Worm (Caenorhabditis elegans): ENCODE data around the gene Y82E9BL.5.

Y82E9BL.5 gene

DNA sequence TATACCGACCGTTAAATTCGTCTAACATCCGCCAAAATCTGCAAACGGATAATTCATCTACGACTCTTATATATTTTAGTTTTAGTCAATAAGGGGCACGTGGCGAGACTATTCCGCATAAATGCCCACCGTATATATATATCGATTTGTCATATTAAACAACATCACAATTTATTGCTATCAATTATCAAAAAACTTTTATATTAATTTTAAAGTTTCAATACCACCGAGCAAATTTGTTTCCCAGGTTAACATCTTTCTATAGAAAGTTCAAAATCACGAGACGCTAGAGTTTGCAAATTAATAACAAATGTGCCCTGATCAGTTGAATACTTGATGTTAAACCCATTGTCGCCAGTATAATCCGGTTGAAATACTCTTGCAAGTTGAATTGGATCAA, at the start of gene Y82E9BL.5:
Y82E9BL.5 (minus strand) TSS at position 101 of the 400 bp plus-strand sequence.
- TF ChIP-seq tbx-11 (GFP tag; IDR thresholded peaks at IDR 0.05) (no peak), F13C5.2 (tag; optimal IDR thresholded peaks at IDR 0.05) (no peak), aly-1 (tag; optimal IDR thresholded peaks at IDR 0.05) (no peak), ceh-36 (tag; optimal IDR thresholded peaks at IDR 0.05) (no peak), flt-1 (GFP tag; IDR thresholded peaks at IDR 0.05) (no peak), ceh-13 (GFP tag; optimal IDR thresholded peaks at IDR 0.05) (no peak), pes-1 (GFP tag; IDR thresholded peaks at IDR 0.05) (no peak), hnd-1 (tag; optimal IDR thresholded peaks at IDR 0.05) (no peak), scrt-1 (GFP tag; IDR thresholded peaks at IDR 0.05) (no peak), hmbx-1 (tag; optimal IDR thresholded peaks at IDR 0.05) (no peak), hmg-4 (GFP tag; optimal IDR thresholded peaks at IDR 0.05) (no peak)

DNA sequence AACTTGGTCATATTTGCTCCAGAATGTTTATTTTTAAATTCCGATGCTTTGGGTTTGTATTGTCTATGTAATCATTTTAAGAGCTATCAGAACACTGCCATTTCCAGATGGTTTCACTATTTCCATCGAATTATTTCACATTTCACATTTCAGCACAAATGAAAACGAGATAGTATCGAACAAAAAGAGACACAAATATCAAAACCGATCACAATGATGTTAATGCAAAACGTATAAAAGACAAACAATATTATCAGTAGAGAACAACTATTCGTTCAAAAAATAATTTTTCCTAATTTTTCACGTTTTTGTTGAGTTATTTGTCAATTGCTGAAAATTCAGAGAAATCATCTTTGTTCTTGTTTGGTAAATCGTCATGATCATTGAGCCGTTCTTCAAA, 47.9 kb upstream of the Y82E9BL.5 start:
- TF ChIP-seq tra-4 (tag; optimal IDR thresholded peaks at IDR 0.05) (no peak), hmg-4 (GFP tag; optimal IDR thresholded peaks at IDR 0.05) (no peak), aly-1 (tag; optimal IDR thresholded peaks at IDR 0.05) (no peak), ceh-13 (GFP tag; optimal IDR thresholded peaks at IDR 0.05) (no peak), sea-1 (GFP tag; conservative IDR thresholded peaks at IDR 0.05) (no peak), ama-1 (optimal IDR thresholded peaks at IDR 0.05) (no peak), ceh-36 (tag; optimal IDR thresholded peaks at IDR 0.05) (no peak), tbx-37 (GFP tag; conservative IDR thresholded peaks at IDR 0.05) (no peak), pes-1 (GFP tag; IDR thresholded peaks at IDR 0.05) (no peak), tbx-11 (GFP tag; IDR thresholded peaks at IDR 0.05) (no peak), ets-7 (tag; optimal IDR thresholded peaks at IDR 0.05) (no peak), F13C5.2 (tag; optimal IDR thresholded peaks at IDR 0.05) (no peak), scrt-1 (GFP tag; IDR thresholded peaks at IDR 0.05) (no peak), flt-1 (GFP tag; IDR thresholded peaks at IDR 0.05) (no peak), hnd-1 (tag; optimal IDR thresholded peaks at IDR 0.05) (no peak), B0310.2 (tag; optimal IDR thresholded peaks at IDR 0.05) (no peak), hmbx-1 (tag; optimal IDR thresholded peaks at IDR 0.05) (no peak)

DNA sequence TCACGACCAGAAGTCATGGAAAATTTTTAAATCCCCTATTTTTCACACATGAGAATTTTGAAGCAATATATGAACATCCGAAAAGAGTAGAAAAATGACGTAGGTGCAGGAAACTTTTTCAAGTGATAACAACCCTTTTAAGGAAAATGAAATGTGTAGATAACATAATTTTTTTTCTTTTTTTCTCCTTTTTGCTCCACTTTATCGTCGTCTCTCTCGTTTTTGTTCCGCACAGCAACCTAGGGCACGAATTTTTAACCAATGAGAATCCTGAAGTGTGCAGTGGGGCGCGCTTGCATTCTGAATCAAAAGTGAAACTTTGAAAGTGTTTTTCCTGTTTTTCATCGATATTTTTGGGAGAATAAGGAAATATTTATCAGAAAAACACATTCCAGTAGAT, 45.3 kb upstream of the Y82E9BL.5 start:
- TF ChIP-seq hmg-4 (GFP tag; optimal IDR thresholded peaks at IDR 0.05) (no peak), pes-1 (GFP tag; IDR thresholded peaks at IDR 0.05) (no peak)

DNA sequence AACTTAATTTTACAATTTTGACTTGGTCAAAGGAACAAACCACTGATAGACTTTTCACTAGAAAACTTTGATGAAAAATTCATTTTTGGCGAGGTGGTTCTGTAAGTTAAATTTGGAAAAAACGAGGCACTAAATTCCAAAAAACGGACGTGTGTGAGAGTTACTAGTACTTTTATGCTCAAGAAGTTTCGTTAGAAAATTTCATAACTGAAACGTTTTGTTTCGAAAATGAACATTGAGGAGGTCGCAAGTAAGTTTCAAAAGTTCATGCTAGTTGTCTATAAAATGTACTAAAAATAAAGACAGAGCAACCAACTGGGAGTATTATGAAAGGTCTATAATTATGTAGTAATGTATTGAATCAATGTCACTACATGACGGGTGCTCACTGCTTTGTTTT, 44.3 kb upstream of the Y82E9BL.5 start, which contains the start of gene pals-17:
pals-17 (minus strand) TSS at position 101 of the 400 bp plus-strand sequence.
- TF ChIP-seq hmbx-1 (tag; optimal IDR thresholded peaks at IDR 0.05) (no peak), tbx-11 (GFP tag; IDR thresholded peaks at IDR 0.05) (no peak), hmg-4 (GFP tag; optimal IDR thresholded peaks at IDR 0.05) (no peak), aly-1 (tag; optimal IDR thresholded peaks at IDR 0.05) (no peak), tra-4 (tag; optimal IDR thresholded peaks at IDR 0.05) (no peak), ceh-13 (GFP tag; optimal IDR thresholded peaks at IDR 0.05) (no peak), ceh-36 (tag; optimal IDR thresholded peaks at IDR 0.05) (no peak), ets-7 (tag; optimal IDR thresholded peaks at IDR 0.05) (no peak), tbx-37 (GFP tag; conservative IDR thresholded peaks at IDR 0.05) (no peak)

DNA sequence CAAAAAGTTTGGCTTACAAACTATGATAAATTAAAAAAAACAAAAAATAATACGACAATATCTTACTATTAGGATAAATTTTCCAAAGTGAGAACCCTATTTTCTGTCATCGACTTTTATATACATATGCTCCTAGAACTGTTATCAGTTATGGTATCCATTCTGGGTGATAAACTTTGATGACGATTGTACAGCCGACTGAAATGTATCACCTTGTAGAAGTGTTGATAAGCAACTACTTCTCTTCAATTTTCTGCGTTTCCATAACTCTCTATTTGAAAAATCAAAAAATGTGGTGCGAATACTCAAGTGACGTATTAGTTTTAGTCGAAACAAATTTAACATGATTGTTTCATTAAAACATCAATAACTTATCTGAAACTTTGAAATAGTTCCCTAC, 42.5 kb upstream of the Y82E9BL.5 start:
- no peak for TF ChIP-seq flt-1 (GFP tag; IDR thresholded peaks at IDR 0.05)
- TF ChIP-seq scrt-1 (GFP tag; IDR thresholded peaks at IDR 0.05) = no peak
- no peak for TF ChIP-seq hmbx-1 (tag; optimal IDR thresholded peaks at IDR 0.05)
- no peak for TF ChIP-seq tbx-11 (GFP tag; IDR thresholded peaks at IDR 0.05)
- no peak for TF ChIP-seq aly-1 (tag; optimal IDR thresholded peaks at IDR 0.05)
- TF ChIP-seq hnd-1 (tag; optimal IDR thresholded peaks at IDR 0.05) = no peak
- TF ChIP-seq ceh-13 (GFP tag; optimal IDR thresholded peaks at IDR 0.05) = no peak
- TF ChIP-seq sea-1 (GFP tag; conservative IDR thresholded peaks at IDR 0.05) = no peak
- no peak for TF ChIP-seq ceh-36 (tag; optimal IDR thresholded peaks at IDR 0.05)
- TF ChIP-seq tbx-37 (GFP tag; conservative IDR thresholded peaks at IDR 0.05) = no peak
- TF ChIP-seq ets-7 (tag; optimal IDR thresholded peaks at IDR 0.05) = no peak
- no peak for TF ChIP-seq F13C5.2 (tag; optimal IDR thresholded peaks at IDR 0.05)
- no peak for TF ChIP-seq hmg-4 (GFP tag; optimal IDR thresholded peaks at IDR 0.05)
- no peak for TF ChIP-seq pes-1 (GFP tag; IDR thresholded peaks at IDR 0.05)
- TF ChIP-seq B0310.2 (tag; optimal IDR thresholded peaks at IDR 0.05) = no peak
- no peak for TF ChIP-seq tra-4 (tag; optimal IDR thresholded peaks at IDR 0.05)
- TF ChIP-seq ama-1 (optimal IDR thresholded peaks at IDR 0.05) = no peak

DNA sequence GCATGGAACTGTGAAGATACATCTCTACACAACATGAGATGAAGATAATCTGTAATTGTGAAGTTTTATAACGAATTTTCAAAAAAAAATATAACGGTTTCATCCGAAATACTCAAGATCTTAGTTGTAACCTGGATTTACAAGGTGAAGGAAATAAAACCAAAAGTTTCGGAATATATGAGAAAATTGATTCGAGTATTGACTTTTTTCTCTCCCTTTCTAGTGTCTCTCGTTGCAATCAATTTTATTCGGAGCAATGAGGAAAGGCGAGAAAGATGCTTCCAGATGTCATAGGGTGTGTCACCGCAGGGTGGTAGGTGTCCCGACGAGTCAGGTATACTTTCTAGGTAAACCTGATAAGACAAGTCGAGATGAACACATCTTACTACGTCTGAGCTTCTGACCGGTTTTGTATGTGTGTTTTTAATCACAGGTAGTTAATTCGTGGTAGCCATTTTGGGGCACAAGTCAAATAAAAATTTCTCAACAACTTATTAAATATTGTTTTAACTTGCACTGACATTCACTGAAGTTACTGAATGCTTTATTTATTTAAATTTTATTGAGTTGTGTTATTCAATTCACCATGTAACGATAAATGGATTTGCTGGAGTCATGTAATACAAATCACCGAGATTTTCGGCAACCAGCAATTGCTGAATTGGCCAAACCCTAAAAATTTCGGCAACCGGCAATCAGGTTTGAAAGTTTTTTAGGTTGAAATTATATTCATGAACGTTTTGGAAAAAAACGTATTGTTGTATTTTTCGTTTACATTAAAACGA, 41.0 kb upstream of the Y82E9BL.5 start, which contains the start of gene pals-20:
pals-20 (minus strand) TSS at position 51 of the 785 bp plus-strand sequence.
- TF ChIP-seq hmbx-1 (tag; optimal IDR thresholded peaks at IDR 0.05) (no peak), sea-1 (GFP tag; conservative IDR thresholded peaks at IDR 0.05) (no peak), aly-1 (tag; optimal IDR thresholded peaks at IDR 0.05) (no peak), ceh-36 (tag; optimal IDR thresholded peaks at IDR 0.05) (no peak), scrt-1 (GFP tag; IDR thresholded peaks at IDR 0.05) (no peak), tbx-11 (GFP tag; IDR thresholded peaks at IDR 0.05) (no peak)

DNA sequence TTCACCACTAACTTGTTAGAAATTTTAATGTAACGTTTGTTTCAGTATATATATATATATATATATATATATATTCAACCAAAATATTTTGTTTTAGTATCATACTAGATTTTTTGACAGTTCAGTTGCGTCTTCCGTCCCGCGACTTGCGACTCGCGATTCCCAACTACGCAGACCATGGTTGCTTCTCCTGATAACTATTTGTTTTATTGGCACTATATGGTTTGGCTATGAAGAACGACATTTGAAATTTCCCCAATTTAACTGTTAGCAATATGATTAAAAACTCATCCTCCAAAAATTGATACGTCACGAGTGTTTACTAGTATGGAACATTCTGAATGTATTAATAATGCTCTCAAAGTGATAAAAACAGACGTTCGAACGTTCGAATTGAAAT, 37.3 kb upstream of the Y82E9BL.5 start:
- no peak for TF ChIP-seq hmbx-1 (tag; optimal IDR thresholded peaks at IDR 0.05)
- no peak for TF ChIP-seq sea-1 (GFP tag; conservative IDR thresholded peaks at IDR 0.05)
- TF ChIP-seq tbx-11 (GFP tag; IDR thresholded peaks at IDR 0.05) = no peak

DNA sequence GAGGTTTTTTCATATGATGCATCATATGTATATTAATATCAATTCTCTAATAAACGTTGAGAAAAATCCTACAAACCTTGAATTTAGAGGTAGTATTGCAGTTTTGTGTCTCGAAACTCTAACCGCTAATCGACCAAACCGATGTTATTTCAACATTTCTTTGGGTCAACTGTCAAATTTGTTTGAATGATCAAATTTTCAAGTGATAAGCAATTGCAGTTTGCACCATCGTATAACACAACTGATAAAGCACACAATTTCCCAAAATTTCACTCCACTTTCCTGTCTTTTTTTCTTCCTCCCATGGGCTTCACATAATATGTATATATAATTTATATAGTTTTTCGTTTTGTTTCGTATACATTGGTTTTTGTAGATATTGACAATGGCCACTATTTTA, 36.7 kb upstream of the Y82E9BL.5 start, which contains the start of the genes fbxa-138 and Y82E9BR.5:
fbxa-138 (minus strand) TSS at position 161 of the 400 bp plus-strand sequence.
Y82E9BR.5 (plus strand) TSS at position 279 of the 400 bp plus-strand sequence.
- TF ChIP-seq F13C5.2 (tag; optimal IDR thresholded peaks at IDR 0.05) = no peak
- no peak for TF ChIP-seq aly-1 (tag; optimal IDR thresholded peaks at IDR 0.05)
- TF ChIP-seq ceh-13 (GFP tag; optimal IDR thresholded peaks at IDR 0.05) = no peak
- TF ChIP-seq ets-7 (tag; optimal IDR thresholded peaks at IDR 0.05) = no peak
- TF ChIP-seq pes-1 (GFP tag; IDR thresholded peaks at IDR 0.05) = no peak
- no peak for TF ChIP-seq hnd-1 (tag; optimal IDR thresholded peaks at IDR 0.05)
- no peak for TF ChIP-seq tbx-37 (GFP tag; conservative IDR thresholded peaks at IDR 0.05)
- no peak for TF ChIP-seq sea-1 (GFP tag; conservative IDR thresholded peaks at IDR 0.05)
- no peak for TF ChIP-seq tbx-11 (GFP tag; IDR thresholded peaks at IDR 0.05)
- no peak for TF ChIP-seq tra-4 (tag; optimal IDR thresholded peaks at IDR 0.05)
- no peak for TF ChIP-seq scrt-1 (GFP tag; IDR thresholded peaks at IDR 0.05)
- TF ChIP-seq flt-1 (GFP tag; IDR thresholded peaks at IDR 0.05) = no peak

Data from whole organism, early embryonic.